Worm (Caenorhabditis elegans) whole organism, L2 larva: ENCODE measurements around the gene Y46G5A.22.

Experiments
- C34F6.9 ChIP-seq: fragments of 150-350 bp; optimal IDR thresholded peaks from 2 replicates; lab custom pipeline; 2014; ENCODE audit warnings: missing biosample characterization, missing genetic modification characterization
- F13H6.1 ChIP-seq: sonication (generic microtip); optimal IDR thresholded peaks from 2 replicates; lab custom pipeline; 2016; ENCODE audit warnings: missing genetic modification characterization, missing compliant biosample characterization
- R02D3.7 ChIP-seq: fragments of 150-350 bp; optimal IDR thresholded peaks from 2 replicates; lab custom pipeline; 2014; ENCODE audit warnings: missing biosample characterization, missing genetic modification characterization
- Y55F3AM.14 ChIP-seq: fragments of 200-800 bp; sonication (Bioruptor generic); optimal IDR thresholded peaks from 2 replicates; lab custom pipeline; 2018; ENCODE audit warnings: mild to moderate bottlenecking, missing genetic modification characterization, missing compliant biosample characterization
- ZK546.5 ChIP-seq: sonication (generic microtip); optimal IDR thresholded peaks from 2 replicates; lab custom pipeline; 2017; ENCODE audit warnings: missing biosample characterization, missing genetic modification characterization
- alr-1 ChIP-seq: fragments of 150-350 bp; optimal IDR thresholded peaks from 2 replicates; lab custom pipeline; 2014; ENCODE audit warnings: missing biosample characterization, missing genetic modification characterization
- aly-2 ChIP-seq: fragments of 150-350 bp; optimal IDR thresholded peaks from 2 replicates; lab custom pipeline; 2014; ENCODE audit warnings: missing biosample characterization, missing genetic modification characterization
- ama-1 ChIP-seq: fragments of 150-350 bp; optimal IDR thresholded peaks from 2 replicates; lab custom pipeline; 2018; ENCODE audit warnings: inconsistent platforms
- blmp-1 ChIP-seq: sonication (generic microtip); optimal IDR thresholded peaks from 2 replicates; lab custom pipeline; 2017; ENCODE audit warnings: missing genetic modification characterization, mild to moderate bottlenecking, missing compliant biosample characterization, antibody characterized with exemption, moderate library complexity; ENCODE audit not compliant: insufficient read depth
- ceh-82 ChIP-seq: fragments of 150-350 bp; optimal IDR thresholded peaks from 2 replicates; lab custom pipeline; 2014; ENCODE audit warnings: missing biosample characterization, missing genetic modification characterization
- crh-2 ChIP-seq: sonication (generic microtip); optimal IDR thresholded peaks from 2 replicates; lab custom pipeline; 2017; ENCODE audit warnings: missing biosample characterization, missing genetic modification characterization
- elt-1 ChIP-seq: fragments of 150-350 bp; optimal IDR thresholded peaks from 2 replicates; lab custom pipeline; 2014; ENCODE audit warnings: missing biosample characterization, missing genetic modification characterization
- elt-3 ChIP-seq: sonication (generic microtip); optimal IDR thresholded peaks from 2 replicates; lab custom pipeline; 2017; ENCODE audit warnings: missing biosample characterization, missing genetic modification characterization
- fos-1 ChIP-seq: fragments of 150-350 bp; optimal IDR thresholded peaks from 2 replicates; lab custom pipeline; 2014; ENCODE audit warnings: missing biosample characterization, missing genetic modification characterization
- gmeb-1 ChIP-seq: fragments of 150-350 bp; optimal IDR thresholded peaks from 2 replicates; lab custom pipeline; 2014; ENCODE audit warnings: missing biosample characterization, missing genetic modification characterization
- lin-11 ChIP-seq: fragments of 150-350 bp; sonication (generic microtip); optimal IDR thresholded peaks from 2 replicates; lab custom pipeline; 2014; ENCODE audit warnings: missing biosample characterization, missing genetic modification characterization, inconsistent platforms, mixed read lengths
- lin-13 ChIP-seq: fragments of 150-350 bp; optimal IDR thresholded peaks from 2 replicates; lab custom pipeline; 2014; ENCODE audit warnings: missing biosample characterization, missing genetic modification reagents, missing genetic modification characterization
- lin-39 ChIP-seq: fragments of 150-350 bp; optimal IDR thresholded peaks from 2 replicates; lab custom pipeline; 2014; ENCODE audit warnings: missing biosample characterization, missing genetic modification reagents, missing genetic modification characterization
- lsy-2 ChIP-seq, 2 experiments: fragments of 150-350 bp in 1 of 2; sonication (generic microtip) in 1 of 2; optimal IDR thresholded peaks; 2 replicates each; lab custom pipeline; 2014 to 2017; ENCODE audit warnings: missing biosample characterization in 2 of 2, missing genetic modification characterization in 2 of 2
- nhr-10 ChIP-seq: sonication (generic microtip); optimal IDR thresholded peaks from 2 replicates; lab custom pipeline; 2017; ENCODE audit warnings: missing biosample characterization, missing genetic modification characterization
- nhr-21 ChIP-seq: fragments of 150-350 bp; optimal IDR thresholded peaks from 2 replicates; lab custom pipeline; 2014; ENCODE audit warnings: missing biosample characterization, missing genetic modification characterization
- nhr-23 ChIP-seq: fragments of 150-350 bp; optimal IDR thresholded peaks from 2 replicates; lab custom pipeline; 2014; ENCODE audit warnings: missing biosample characterization, missing genetic modification reagents, missing genetic modification characterization
- nhr-237 ChIP-seq: fragments of 150-350 bp; optimal IDR thresholded peaks from 2 replicates; lab custom pipeline; 2014; ENCODE audit warnings: missing biosample characterization, missing genetic modification characterization
- nhr-6 ChIP-seq: fragments of 150-350 bp; optimal IDR thresholded peaks from 2 replicates; lab custom pipeline; 2014; ENCODE audit warnings: missing biosample characterization, missing genetic modification characterization
- nhr-77 ChIP-seq: fragments of 150-350 bp; optimal IDR thresholded peaks from 2 replicates; lab custom pipeline; 2014; ENCODE audit warnings: missing biosample characterization, missing genetic modification characterization
- peb-1 ChIP-seq: fragments of 150-350 bp; optimal IDR thresholded peaks from 2 replicates; lab custom pipeline; 2014; ENCODE audit warnings: missing biosample characterization, missing genetic modification characterization
- skn-1 ChIP-seq: sonication (generic microtip); optimal IDR thresholded peaks from 2 replicates; lab custom pipeline; 2017; ENCODE audit warnings: missing biosample characterization, missing genetic modification characterization
- sma-3 ChIP-seq: sonication (generic microtip); optimal IDR thresholded peaks from 2 replicates; lab custom pipeline; 2016; ENCODE audit warnings: missing genetic modification reagents, missing genetic modification characterization, missing compliant biosample characterization
- sma-9 ChIP-seq, 2 experiments: fragments of 150-350 bp in 1 of 2; sonication (generic microtip) in 1 of 2; optimal IDR thresholded peaks; 2 replicates each; lab custom pipeline; 2014 to 2016; ENCODE audit warnings: missing genetic modification characterization in 2 of 2, mild to moderate bottlenecking in 1 of 2, missing biosample characterization in 1 of 2, missing compliant biosample characterization in 1 of 2, missing genetic modification reagents in 1 of 2, moderate library complexity in 1 of 2
- snpc-4 ChIP-seq: fragments of 150-350 bp; optimal IDR thresholded peaks from 2 replicates; lab custom pipeline; 2014; ENCODE audit warnings: missing biosample characterization, missing genetic modification characterization
- unc-55 ChIP-seq: fragments of 150-350 bp; sonication (generic microtip); optimal IDR thresholded peaks from 3 replicates; lab custom pipeline; 2014; ENCODE audit warnings: missing biosample characterization, missing genetic modification reagents, missing genetic modification characterization
- unc-62 ChIP-seq: fragments of 150-350 bp; optimal IDR thresholded peaks from 2 replicates; lab custom pipeline; 2014; ENCODE audit warnings: missing biosample characterization, missing genetic modification reagents, missing genetic modification characterization
- zag-1 ChIP-seq: fragments of 150-350 bp; optimal IDR thresholded peaks from 2 replicates; lab custom pipeline; 2014; ENCODE audit warnings: missing biosample characterization, missing genetic modification characterization
- ztf-1 ChIP-seq: fragments of 200-800 bp; sonication (Bioruptor generic); conservative IDR thresholded peaks from 2 replicates; pipeline ENCODE4 v1.3.6; 2022; ENCODE audit warnings: missing genetic modification characterization, missing compliant biosample characterization
- ztf-11 ChIP-seq: sonication (generic microtip); optimal IDR thresholded peaks from 2 replicates; lab custom pipeline; 2017; ENCODE audit warnings: missing biosample characterization, missing genetic modification characterization
- ztf-4 ChIP-seq: fragments of 150-350 bp; optimal IDR thresholded peaks from 2 replicates; lab custom pipeline; 2014; ENCODE audit warnings: missing biosample characterization, missing genetic modification characterization

Gene Y46G5A.22

ce11 chrII:12797211-12797794 is 21.1 kb downstream of the Y46G5A.22 start:
- peak in 1 of 2 experiments; percentile 26 for TF ChIP-seq lsy-2 (tag; optimal IDR thresholded peaks at IDR 0.05; lab: Kevin White, UChicago)
- peak; percentile 25 for TF ChIP-seq lin-13 (GFP tag; lab: Kevin White, UChicago)
- TF ChIP-seq sma-9 (GFP tag; optimal IDR thresholded peaks at IDR 0.05; lab: Kevin White, UChicago) = peak; percentile 50
- TF ChIP-seq sma-9 (tag; optimal IDR thresholded peaks at IDR 0.05; lab: Kevin White, UChicago) = no peak
- TF ChIP-seq alr-1 (tag; lab: Kevin White, UChicago) = no peak
- peak; percentile 36 for TF ChIP-seq ama-1
- TF ChIP-seq fos-1 (tag; lab: Kevin White, UChicago) = peak; percentile 52
- no peak for TF ChIP-seq lin-39 (tag; lab: Kevin White, UChicago)
- TF ChIP-seq C34F6.9 = peak; percentile 30
- TF ChIP-seq crh-2 (tag; lab: Kevin White, UChicago) = peak; percentile 61
- TF ChIP-seq, all 48 proteins: peak for 7

ce11 chrII:12796040-12796502 is 22.3 kb downstream of the Y46G5A.22 start, which contains the start of gene cpt-1:
TSS of gene cpt-1 (minus strand) at chrII:12796452.
- TF ChIP-seq gmeb-1 (tag; lab: Kevin White, UChicago) = no peak
- TF ChIP-seq elt-1 (tag; lab: Kevin White, UChicago) = no peak
- no peak for TF ChIP-seq ceh-82 (tag; lab: Kevin White, UChicago)
- TF ChIP-seq ztf-11 (tag; lab: Kevin White, UChicago) = no peak
- TF ChIP-seq aly-2 = no peak
- TF ChIP-seq unc-62 = no peak
- no peak for TF ChIP-seq R02D3.7 (tag; lab: Kevin White, UChicago)
- TF ChIP-seq sma-9 (GFP tag; optimal IDR thresholded peaks at IDR 0.05; lab: Kevin White, UChicago) = no peak
- TF ChIP-seq sma-9 (tag; optimal IDR thresholded peaks at IDR 0.05; lab: Kevin White, UChicago) = no peak
- TF ChIP-seq nhr-10 (tag; lab: Kevin White, UChicago) = no peak
- TF ChIP-seq nhr-21 (tag; lab: Kevin White, UChicago) = no peak
- no peak for TF ChIP-seq F13H6.1 (tag; lab: Kevin White, UChicago)
- TF ChIP-seq zag-1 (tag; lab: Kevin White, UChicago) = no peak
- no peak for TF ChIP-seq crh-2 (tag; lab: Kevin White, UChicago)
- TF ChIP-seq blmp-1 (tag; lab: Kevin White, UChicago) = no peak
- no peak for TF ChIP-seq peb-1 (tag; lab: Kevin White, UChicago)
- no peak for TF ChIP-seq C34F6.9
- TF ChIP-seq snpc-4 (tag; lab: Kevin White, UChicago) = no peak
- no peak for TF ChIP-seq nhr-23 (tag; lab: Kevin White, UChicago)

DNA sequence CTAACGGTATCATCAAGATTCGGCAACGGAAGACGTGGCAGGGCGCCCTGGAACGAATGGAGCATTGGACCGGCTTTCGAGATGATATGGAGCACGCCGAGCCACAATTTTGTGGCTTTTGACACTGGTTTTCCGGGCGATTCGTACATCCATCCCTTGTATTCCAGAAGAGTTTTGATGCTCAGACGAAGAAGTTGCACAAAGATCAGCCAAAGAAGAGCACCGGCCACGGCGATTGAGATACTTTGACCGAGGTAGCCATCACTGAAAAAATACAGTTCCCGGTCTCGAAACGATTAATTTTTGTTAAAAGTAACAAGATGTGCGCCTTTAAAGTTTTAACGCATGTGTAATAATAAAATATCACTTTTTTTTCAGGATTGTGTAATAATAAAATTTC is 23.2 kb downstream of the Y46G5A.22 start:
- no peak for TF ChIP-seq C34F6.9
- peak; percentile 18 for TF ChIP-seq ztf-4

DNA sequence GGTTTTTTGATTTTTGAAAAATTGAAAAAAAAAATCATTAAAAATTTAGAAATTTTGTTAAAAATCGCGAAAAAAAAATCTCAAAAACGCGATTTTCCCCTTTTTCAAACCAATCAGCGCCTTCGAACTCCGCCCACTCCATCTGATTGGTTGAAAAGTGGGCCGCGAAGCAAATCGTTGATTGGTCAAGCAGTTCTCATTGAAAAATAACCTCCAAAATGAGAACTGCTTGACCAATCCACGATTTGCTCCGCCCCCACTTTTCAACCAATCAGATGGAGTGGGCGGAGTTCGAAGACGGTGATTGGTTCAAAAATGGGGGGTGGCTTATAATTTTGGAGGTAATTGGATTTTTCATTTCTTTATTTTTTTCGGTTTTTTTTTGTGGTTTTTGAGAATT is 28.0 kb downstream of the Y46G5A.22 start:
- TF ChIP-seq lsy-2 (tag; optimal IDR thresholded peaks at IDR 0.05; lab: Kevin White, UChicago) (no peak), elt-1 (tag; lab: Kevin White, UChicago) (no peak), Y55F3AM.14 (GFP tag; lab: Kevin White, UChicago) (no peak), elt-3 (tag; lab: Kevin White, UChicago) (no peak)

DNA sequence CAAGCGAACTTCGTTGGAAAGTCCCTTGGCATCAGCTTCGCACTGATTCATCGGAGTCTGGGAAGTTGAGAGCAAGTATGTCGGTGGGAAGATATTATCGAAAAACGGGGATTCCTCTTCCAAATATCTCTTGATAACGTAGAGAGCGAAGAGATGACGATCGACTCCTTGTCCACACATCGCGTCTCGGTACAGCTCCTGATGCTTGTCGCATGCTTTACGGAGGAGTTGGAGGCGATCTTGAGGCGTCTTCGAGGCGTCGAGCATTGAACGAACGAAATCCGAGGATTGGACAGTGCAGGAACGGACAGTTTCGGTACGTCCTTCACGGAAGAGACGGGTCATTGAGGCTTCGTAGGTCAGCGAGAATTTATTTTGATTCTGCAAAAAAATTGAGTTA is 28.9 kb downstream of the Y46G5A.22 start:
- TF ChIP-seq crh-2 (tag; lab: Kevin White, UChicago) = no peak
- TF ChIP-seq gmeb-1 (tag; lab: Kevin White, UChicago) = no peak
- no peak for TF ChIP-seq ZK546.5 (tag; lab: Kevin White, UChicago)
- no peak for TF ChIP-seq ama-1
- no peak for TF ChIP-seq lin-13 (GFP tag; lab: Kevin White, UChicago)
- TF ChIP-seq nhr-237 (tag; lab: Kevin White, UChicago) = no peak
- no peak for TF ChIP-seq nhr-21 (tag; lab: Kevin White, UChicago)
- TF ChIP-seq snpc-4 (tag; lab: Kevin White, UChicago) = no peak
- no peak for TF ChIP-seq sma-3
- no peak for TF ChIP-seq ztf-1 (GFP tag; lab: Robert Waterston, UW)
- no peak for TF ChIP-seq nhr-77 (tag; lab: Kevin White, UChicago)
- TF ChIP-seq lin-11 (tag; lab: Kevin White, UChicago) = no peak
- no peak for TF ChIP-seq nhr-6
- no peak for TF ChIP-seq unc-55 (GFP tag; lab: Kevin White, UChicago)
- no peak for TF ChIP-seq skn-1 (tag; lab: Kevin White, UChicago)
- no peak for TF ChIP-seq sma-9 (GFP tag; optimal IDR thresholded peaks at IDR 0.05; lab: Kevin White, UChicago)
- no peak for TF ChIP-seq sma-9 (tag; optimal IDR thresholded peaks at IDR 0.05; lab: Kevin White, UChicago)
- no peak for TF ChIP-seq peb-1 (tag; lab: Kevin White, UChicago)
